Worm (Caenorhabditis elegans) whole organism, L3 larva: ENCODE measurements around the gene F26A1.19.

ENCODE experiments used
- elt-2 ChIP-seq: sonication (generic microtip); optimal IDR thresholded peaks from 2 replicates; lab custom pipeline; 2016; ENCODE audit warnings: missing genetic modification reagents, mild to moderate bottlenecking, missing genetic modification characterization, missing compliant biosample characterization
- nhr-12 ChIP-seq: fragments of 150-350 bp; optimal IDR thresholded peaks from 2 replicates; lab custom pipeline; 2014; ENCODE audit warnings: missing biosample characterization, missing genetic modification characterization
- pha-4 ChIP-seq: fragments of 150-350 bp; optimal IDR thresholded peaks from 2 replicates; lab custom pipeline; 2014; ENCODE audit warnings: missing biosample characterization, missing genetic modification reagents, missing genetic modification characterization
- pqm-1 ChIP-seq: fragments of 150-350 bp; optimal IDR thresholded peaks from 2 replicates; lab custom pipeline; 2017; ENCODE audit warnings: missing biosample characterization, missing genetic modification characterization, inconsistent platforms

The F26A1.19 gene

DNA sequence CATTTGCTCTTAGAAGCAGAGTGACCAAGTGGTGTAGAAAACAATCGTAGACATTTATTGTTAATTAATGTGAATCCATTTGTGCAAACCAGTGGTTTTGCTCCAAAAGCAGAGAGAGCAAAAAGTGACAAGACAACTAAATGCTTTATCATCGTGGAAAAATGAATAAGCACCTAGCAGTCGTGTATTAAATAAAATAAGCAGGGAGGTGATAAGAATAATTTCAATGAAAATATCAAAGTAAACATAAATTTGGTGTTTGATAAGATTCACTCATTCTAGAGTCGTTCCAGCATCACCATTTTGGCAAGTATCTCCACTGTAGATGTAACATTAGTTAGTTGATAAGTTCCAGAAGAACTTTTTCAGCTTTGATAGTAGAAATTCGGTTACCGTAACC is 49.8 kb downstream of the F26A1.19 start, which contains the start of gene clec-6:
TSS of gene clec-6 (minus strand) at position 154 of the 400 bp plus-strand sequence.
- no peak for TF ChIP-seq nhr-12 (tag; lab: Kevin White, UChicago)
- peak; percentile 60 for TF ChIP-seq elt-2 (tag; lab: Kevin White, UChicago)
- peak; percentile 23 for TF ChIP-seq pqm-1 (tag; lab: Kevin White, UChicago)
- peak; percentile 33 for TF ChIP-seq pha-4 (tag; lab: Kevin White, UChicago)
